Fruit fly (Drosophila melanogaster) whole organism, prepupa: ENCODE results near the gene Ugt36D1.

Experiments
- Blimp-1 ChIP-seq: fragments of 200-800 bp; sonication (Bioruptor generic); optimal IDR thresholded peaks from 3 replicates; lab custom pipeline; 2017; ENCODE audit warnings: missing biosample characterization, missing genetic modification characterization, mild to moderate bottlenecking, moderate library complexity, missing genetic modification reagents
- CG11294 ChIP-seq: fragments of 200-800 bp; sonication (Bioruptor generic); IDR thresholded peaks from 2 replicates; pipeline ENCODE4 v1.3.6; 2022; ENCODE audit warnings: missing biosample characterization, missing genetic modification characterization
- CG11902 ChIP-seq: fragments of 200-800 bp; sonication (Bioruptor generic); optimal IDR thresholded peaks from 3 replicates; lab custom pipeline; 2016; ENCODE audit warnings: missing biosample characterization, missing genetic modification characterization
- CG15336 ChIP-seq: fragments of 200-800 bp; sonication (Bioruptor generic); IDR thresholded peaks from 2 replicates; pipeline ENCODE4 v1.3.6; 2022; ENCODE audit warnings: missing biosample characterization, missing genetic modification characterization
- CG1621 ChIP-seq: fragments of 200-800 bp; sonication (Bioruptor generic); optimal IDR thresholded peaks from 3 replicates; lab custom pipeline; 2018; ENCODE audit warnings: missing biosample characterization, mild to moderate bottlenecking, missing genetic modification characterization
- CG16779 ChIP-seq: fragments of 200-800 bp; sonication (Bioruptor generic); optimal IDR thresholded peaks from 3 replicates; lab custom pipeline; 2017; ENCODE audit warnings: missing biosample characterization, mild to moderate bottlenecking, missing genetic modification characterization
- CG34406 ChIP-seq: fragments of 200-800 bp; sonication (Bioruptor generic); optimal IDR thresholded peaks from 3 replicates; lab custom pipeline; 2016; ENCODE audit warnings: missing biosample characterization, missing genetic modification characterization
- CG3919 ChIP-seq: fragments of 200-800 bp; sonication (Bioruptor generic); optimal IDR thresholded peaks from 3 replicates; lab custom pipeline; 2016; ENCODE audit warnings: missing biosample characterization, missing genetic modification characterization
- CG4318 ChIP-seq: fragments of 200-800 bp; sonication (Bioruptor generic); optimal IDR thresholded peaks from 3 replicates; lab custom pipeline; 2017; ENCODE audit warnings: missing biosample characterization, mild to moderate bottlenecking, missing genetic modification characterization
- CG6163 ChIP-seq: fragments of 200-800 bp; sonication (Bioruptor generic); IDR thresholded peaks from 3 replicates; pipeline ENCODE4 v1.3.6; 2022; ENCODE audit warnings: missing biosample characterization, missing genetic modification characterization
- CG6808 ChIP-seq: fragments of 200-800 bp; sonication (Bioruptor generic); optimal IDR thresholded peaks from 3 replicates; lab custom pipeline; 2017; ENCODE audit warnings: missing biosample characterization, missing genetic modification characterization, mild to moderate bottlenecking, moderate library complexity, missing genetic modification reagents
- CG6854 ChIP-seq: fragments of 200-800 bp; sonication (Bioruptor generic); optimal IDR thresholded peaks from 2 replicates; lab custom pipeline; 2017; ENCODE audit warnings: missing biosample characterization, mild to moderate bottlenecking, missing genetic modification characterization
- CG8119 ChIP-seq: fragments of 200-800 bp; sonication (Bioruptor generic); IDR thresholded peaks from 3 replicates; pipeline ENCODE4 v1.3.6; 2022; ENCODE audit warnings: missing biosample characterization, missing genetic modification characterization
- CG8319 ChIP-seq: fragments of 200-800 bp; sonication (Bioruptor generic); optimal IDR thresholded peaks from 3 replicates; lab custom pipeline; 2016; ENCODE audit warnings: missing biosample characterization, missing genetic modification characterization
- CG9139 ChIP-seq: fragments of 200-800 bp; sonication (Bioruptor generic); optimal IDR thresholded peaks from 3 replicates; lab custom pipeline; 2017; ENCODE audit warnings: missing biosample characterization, mild to moderate bottlenecking, missing genetic modification characterization
- Eip78C ChIP-seq: fragments of 200-800 bp; sonication (Bioruptor generic); peaks from one replicate; lab custom pipeline; 2016; ENCODE audit warnings: missing biosample characterization, missing genetic modification characterization
- Eip93F ChIP-seq: fragments of 200-800 bp; sonication (Bioruptor generic); optimal IDR thresholded peaks from 2 replicates; lab custom pipeline; 2016; ENCODE audit warnings: missing biosample characterization, mild to moderate bottlenecking, missing genetic modification characterization
- Ets21C ChIP-seq: fragments of 200-800 bp; sonication (Bioruptor generic); optimal IDR thresholded peaks from 3 replicates; lab custom pipeline; 2016; ENCODE audit warnings: missing biosample characterization, missing genetic modification characterization
- Ets96B ChIP-seq: fragments of 200-800 bp; optimal IDR thresholded peaks from 2 replicates; lab custom pipeline; 2019; ENCODE audit warnings: missing biosample characterization, mild to moderate bottlenecking, missing genetic modification characterization, moderate library complexity
- Hr38 ChIP-seq: sonication (Bioruptor generic); optimal IDR thresholded peaks from 2 replicates; lab custom pipeline; 2016; ENCODE audit warnings: missing biosample characterization, missing genetic modification characterization
- Hr39 ChIP-seq: fragments of 200-800 bp; sonication (Bioruptor generic); optimal IDR thresholded peaks from 2 replicates; lab custom pipeline; 2016; ENCODE audit warnings: missing biosample characterization, missing genetic modification characterization
- Sox102F ChIP-seq: fragments of 200-800 bp; sonication (Bioruptor generic); optimal IDR thresholded peaks from 2 replicates; lab custom pipeline; 2016; ENCODE audit warnings: missing biosample characterization, mild to moderate bottlenecking, missing genetic modification characterization
- achi ChIP-seq: fragments of 200-800 bp; sonication (Bioruptor generic); optimal IDR thresholded peaks from 3 replicates; lab custom pipeline; 2016; ENCODE audit warnings: missing biosample characterization, missing genetic modification characterization
- acj6 ChIP-seq: fragments of 200-800 bp; sonication (Bioruptor generic); optimal IDR thresholded peaks from 3 replicates; lab custom pipeline; 2016; ENCODE audit warnings: missing biosample characterization, missing genetic modification characterization
- cyc ChIP-seq: fragments of 200-800 bp; sonication (Bioruptor generic); optimal IDR thresholded peaks from 3 replicates; lab custom pipeline; 2016; ENCODE audit warnings: missing biosample characterization, missing genetic modification characterization
- fd59A ChIP-seq: fragments of 200-800 bp; sonication (Bioruptor generic); optimal IDR thresholded peaks from 2 replicates; lab custom pipeline; 2017; ENCODE audit warnings: missing biosample characterization, mild to moderate bottlenecking, missing genetic modification characterization, missing genetic modification reagents
- fd85E ChIP-seq: fragments of 200-800 bp; sonication (Bioruptor generic); optimal IDR thresholded peaks from 3 replicates; lab custom pipeline; 2016; ENCODE audit warnings: missing biosample characterization, missing genetic modification characterization
- fkh ChIP-seq: fragments of 200-800 bp; sonication (Bioruptor generic); optimal IDR thresholded peaks from 3 replicates; lab custom pipeline; 2017; ENCODE audit warnings: missing biosample characterization, mild to moderate bottlenecking, missing genetic modification characterization, moderate library complexity
- net ChIP-seq: fragments of 200-800 bp; sonication (Bioruptor generic); optimal IDR thresholded peaks from 3 replicates; lab custom pipeline; 2016; ENCODE audit warnings: missing biosample characterization, missing genetic modification characterization
- pdm3 ChIP-seq: fragments of 200-800 bp; sonication (Bioruptor generic); optimal IDR thresholded peaks from 3 replicates; lab custom pipeline; 2016; ENCODE audit warnings: missing biosample characterization, missing genetic modification characterization
- salr ChIP-seq, 2 experiments: fragments of 200-800 bp; sonication (Bioruptor generic); optimal IDR thresholded peaks; 3 replicates each; lab custom pipeline; 2016 to 2018; ENCODE audit warnings: missing biosample characterization in 2 of 2, missing genetic modification characterization in 2 of 2, mild to moderate bottlenecking in 1 of 2
- ss ChIP-seq, 2 experiments: fragments of 200-800 bp; sonication (Bioruptor generic); optimal IDR thresholded peaks; 2 replicates in 1 of 2; 3 replicates in 1 of 2; lab custom pipeline; 2017 to 2018; ENCODE audit warnings: mild to moderate bottlenecking in 2 of 2, missing biosample characterization in 2 of 2, missing genetic modification characterization in 2 of 2, moderate library complexity in 1 of 2
- topi ChIP-seq: fragments of 200-800 bp; sonication (Bioruptor generic); optimal IDR thresholded peaks from 3 replicates; lab custom pipeline; 2016; ENCODE audit warnings: missing biosample characterization, missing genetic modification characterization
- vri ChIP-seq: fragments of 200-800 bp; sonication (Bioruptor generic); optimal IDR thresholded peaks from 3 replicates; lab custom pipeline; 2016; ENCODE audit warnings: missing biosample characterization, mild to moderate bottlenecking, missing genetic modification characterization

The Ugt36D1 gene

DNA sequence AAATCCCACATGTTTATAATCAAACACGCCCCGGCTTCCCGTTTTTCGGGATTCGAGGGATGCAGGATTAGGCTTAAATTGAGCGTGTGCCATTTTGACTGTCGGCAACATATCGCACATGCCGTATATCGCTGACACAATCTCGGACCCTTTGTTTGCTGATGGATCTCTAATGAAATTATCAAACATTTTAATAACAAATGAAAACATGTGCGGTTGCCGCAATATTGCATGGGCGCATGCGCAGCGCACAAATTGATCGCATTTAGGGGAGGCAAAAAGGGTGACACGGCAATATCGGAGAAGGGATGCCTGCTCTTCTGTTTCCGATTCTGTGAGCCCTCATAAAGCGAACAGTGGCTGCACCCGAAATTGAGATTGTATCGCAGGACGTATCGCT, 48.1 kb upstream of the Ugt36D1 start:
- no peak for TF ChIP-seq net (GFP tag; lab: Kevin White, UChicago)
- no peak for TF ChIP-seq Hr38 (GFP tag; lab: Kevin White, UChicago)
- TF ChIP-seq Blimp-1 = no peak
- no peak for TF ChIP-seq ss (GFP tag; optimal IDR thresholded peaks at IDR 0.05; lab: Kevin White, UChicago)
- no peak for TF ChIP-seq CG9139
- no peak for TF ChIP-seq CG6854 (GFP tag; lab: Kevin White, UChicago)
- no peak for TF ChIP-seq topi (GFP tag; lab: Kevin White, UChicago)
- TF ChIP-seq CG11902 (GFP tag; lab: Kevin White, UChicago) = no peak
- TF ChIP-seq Sox102F = no peak
- no peak for TF ChIP-seq CG15336
- TF ChIP-seq CG11294 = no peak
- no peak for TF ChIP-seq Hr39 (GFP tag; lab: Kevin White, UChicago)

dm6 chr2L:18776559-18776958, 46.8 kb upstream of the Ugt36D1 start:
- no peak for TF ChIP-seq CG3919
- TF ChIP-seq fd59A (GFP tag; lab: Kevin White, UChicago) = no peak
- peak; percentile 41 for TF ChIP-seq Eip78C
- no peak for TF ChIP-seq cyc

dm6 chr2L:18777442-18777841, 45.9 kb upstream of the Ugt36D1 start:
- TF ChIP-seq CG8119 (GFP tag; lab: Robert Waterston, UW) (no peak), CG6808 (GFP tag; lab: Kevin White, UChicago) (no peak), CG16779 (tag; lab: Kevin White, UChicago) (no peak), Eip78C (peak; percentile 32), fkh (GFP tag; lab: Kevin White, UChicago) (no peak), fd85E (GFP tag; lab: Kevin White, UChicago) (no peak)

dm6 chr2L:18780911-18781545, 42.3 kb upstream of the Ugt36D1 start:
- no peak for TF ChIP-seq CG6808 (GFP tag; lab: Kevin White, UChicago)
- TF ChIP-seq vri (GFP tag; lab: Kevin White, UChicago) = no peak
- TF ChIP-seq CG8319 (GFP tag; lab: Kevin White, UChicago) = no peak
- no peak for TF ChIP-seq CG4318 (GFP tag; lab: Kevin White, UChicago)
- TF ChIP-seq salr (GFP tag; optimal IDR thresholded peaks at IDR 0.05; lab: Kevin White, UChicago) = no peak
- no peak for TF ChIP-seq fd59A (GFP tag; lab: Kevin White, UChicago)
- TF ChIP-seq achi (GFP tag; lab: Kevin White, UChicago) = no peak
- TF ChIP-seq Ets96B (tag; lab: Kevin White, UChicago) = no peak
- TF ChIP-seq CG15336 = no peak
- no peak for TF ChIP-seq CG1621 (tag; lab: Kevin White, UChicago)

DNA sequence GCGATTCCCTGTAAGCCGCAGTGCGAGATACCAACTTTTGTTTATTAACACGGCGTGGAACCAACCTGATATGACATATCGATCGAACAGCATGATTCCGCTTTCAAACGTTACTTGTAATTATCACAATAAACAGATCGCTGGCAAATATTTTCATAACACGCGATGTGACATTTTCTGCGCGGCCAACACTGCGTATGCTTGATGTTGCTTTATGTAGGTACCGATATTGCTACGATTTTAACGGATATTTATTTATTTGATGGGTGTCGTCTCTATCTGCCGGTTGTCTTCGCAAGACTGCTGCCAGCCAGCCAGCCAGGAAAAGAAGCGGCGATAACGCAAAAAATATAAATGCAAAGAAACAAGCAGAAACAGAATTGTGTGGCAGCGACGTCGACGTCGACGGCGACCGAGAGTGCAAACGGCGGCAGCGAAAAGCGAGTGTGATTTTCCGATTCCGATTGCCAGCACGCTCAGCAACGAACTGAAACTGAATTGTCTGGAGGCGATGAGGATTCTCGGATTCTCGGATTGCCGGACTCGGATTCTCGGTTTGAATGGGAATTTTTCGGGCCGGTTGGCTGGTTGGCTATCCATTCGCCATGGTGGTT, 41.0 kb upstream of the Ugt36D1 start:
- no peak for TF ChIP-seq pdm3 (GFP tag; lab: Kevin White, UChicago)
- no peak for TF ChIP-seq ss (GFP tag; optimal IDR thresholded peaks at IDR 0.05; lab: Kevin White, UChicago)
- TF ChIP-seq Ets21C (GFP tag; lab: Kevin White, UChicago) = no peak
- no peak for TF ChIP-seq CG11294
- no peak for TF ChIP-seq CG6163 (GFP tag; lab: Robert Waterston, UW)
- no peak for TF ChIP-seq CG34406 (GFP tag; lab: Kevin White, UChicago)
- TF ChIP-seq acj6 (GFP tag; lab: Kevin White, UChicago) = no peak
- no peak for TF ChIP-seq Eip93F (GFP tag; lab: Kevin White, UChicago)
- TF ChIP-seq CG11902 (GFP tag; lab: Kevin White, UChicago) = no peak
- TF ChIP-seq CG8119 (GFP tag; lab: Robert Waterston, UW) = no peak
- TF ChIP-seq Eip78C = no peak
